Worm (Caenorhabditis elegans) whole organism, L2 larva: ENCODE results near the gene aakb-2.

ENCODE experiments used
- F13H6.1 ChIP-seq: sonication (generic microtip); optimal IDR thresholded peaks from 2 replicates; lab custom pipeline; 2016; ENCODE audit warnings: missing genetic modification characterization, missing compliant biosample characterization
- R02D3.7 ChIP-seq: fragments of 150-350 bp; optimal IDR thresholded peaks from 2 replicates; lab custom pipeline; 2014; ENCODE audit warnings: missing biosample characterization, missing genetic modification characterization
- Y55F3AM.14 ChIP-seq: fragments of 200-800 bp; sonication (Bioruptor generic); optimal IDR thresholded peaks from 2 replicates; lab custom pipeline; 2018; ENCODE audit warnings: mild to moderate bottlenecking, missing genetic modification characterization, missing compliant biosample characterization
- ZK546.5 ChIP-seq: sonication (generic microtip); optimal IDR thresholded peaks from 2 replicates; lab custom pipeline; 2017; ENCODE audit warnings: missing biosample characterization, missing genetic modification characterization
- ama-1 ChIP-seq: fragments of 150-350 bp; optimal IDR thresholded peaks from 2 replicates; lab custom pipeline; 2018; ENCODE audit warnings: inconsistent platforms
- blmp-1 ChIP-seq: sonication (generic microtip); optimal IDR thresholded peaks from 2 replicates; lab custom pipeline; 2017; ENCODE audit warnings: missing genetic modification characterization, mild to moderate bottlenecking, missing compliant biosample characterization, antibody characterized with exemption, moderate library complexity; ENCODE audit not compliant: insufficient read depth
- ceh-16 ChIP-seq: fragments of 150-350 bp; optimal IDR thresholded peaks from 2 replicates; lab custom pipeline; 2014; ENCODE audit warnings: missing biosample characterization, missing genetic modification characterization
- ceh-82 ChIP-seq: fragments of 150-350 bp; optimal IDR thresholded peaks from 2 replicates; lab custom pipeline; 2014; ENCODE audit warnings: missing biosample characterization, missing genetic modification characterization
- crh-2 ChIP-seq: sonication (generic microtip); optimal IDR thresholded peaks from 2 replicates; lab custom pipeline; 2017; ENCODE audit warnings: missing biosample characterization, missing genetic modification characterization
- dmd-4 ChIP-seq: sonication (generic microtip); optimal IDR thresholded peaks from 2 replicates; lab custom pipeline; 2017; ENCODE audit warnings: missing biosample characterization, missing genetic modification characterization
- egl-27 ChIP-seq: sonication (generic microtip); optimal IDR thresholded peaks from 3 replicates; lab custom pipeline; 2017; ENCODE audit warnings: missing biosample characterization, missing genetic modification reagents, missing genetic modification characterization
- elt-3 ChIP-seq: sonication (generic microtip); optimal IDR thresholded peaks from 2 replicates; lab custom pipeline; 2017; ENCODE audit warnings: missing biosample characterization, missing genetic modification characterization
- fos-1 ChIP-seq: fragments of 150-350 bp; optimal IDR thresholded peaks from 2 replicates; lab custom pipeline; 2014; ENCODE audit warnings: missing biosample characterization, missing genetic modification characterization
- lin-39 ChIP-seq: fragments of 150-350 bp; optimal IDR thresholded peaks from 2 replicates; lab custom pipeline; 2014; ENCODE audit warnings: missing biosample characterization, missing genetic modification reagents, missing genetic modification characterization
- lsy-2 ChIP-seq, 2 experiments: fragments of 150-350 bp in 1 of 2; sonication (generic microtip) in 1 of 2; optimal IDR thresholded peaks; 2 replicates each; lab custom pipeline; 2014 to 2017; ENCODE audit warnings: missing biosample characterization in 2 of 2, missing genetic modification characterization in 2 of 2
- mbf-1 ChIP-seq: sonication (generic microtip); optimal IDR thresholded peaks from 2 replicates; lab custom pipeline; 2017; ENCODE audit warnings: missing biosample characterization, missing genetic modification characterization
- mdl-1 ChIP-seq, 2 experiments: fragments of 150-350 bp in 1 of 2; sonication (generic microtip) in 1 of 2; optimal IDR thresholded peaks; 2 replicates each; lab custom pipeline; 2017; ENCODE audit warnings: missing biosample characterization in 2 of 2, missing genetic modification characterization in 2 of 2
- nhr-10 ChIP-seq: sonication (generic microtip); optimal IDR thresholded peaks from 2 replicates; lab custom pipeline; 2017; ENCODE audit warnings: missing biosample characterization, missing genetic modification characterization
- nhr-12 ChIP-seq: fragments of 150-350 bp; optimal IDR thresholded peaks from 2 replicates; lab custom pipeline; 2014; ENCODE audit warnings: missing biosample characterization, missing genetic modification characterization
- nhr-129 ChIP-seq: fragments of 150-350 bp; optimal IDR thresholded peaks from 2 replicates; lab custom pipeline; 2014; ENCODE audit warnings: missing biosample characterization, missing genetic modification characterization
- nhr-21 ChIP-seq: fragments of 150-350 bp; optimal IDR thresholded peaks from 2 replicates; lab custom pipeline; 2014; ENCODE audit warnings: missing biosample characterization, missing genetic modification characterization
- nhr-23 ChIP-seq: fragments of 150-350 bp; optimal IDR thresholded peaks from 2 replicates; lab custom pipeline; 2014; ENCODE audit warnings: missing biosample characterization, missing genetic modification reagents, missing genetic modification characterization
- nhr-237 ChIP-seq: fragments of 150-350 bp; optimal IDR thresholded peaks from 2 replicates; lab custom pipeline; 2014; ENCODE audit warnings: missing biosample characterization, missing genetic modification characterization
- nhr-25 ChIP-seq: fragments of 150-350 bp; sonication (generic microtip); optimal IDR thresholded peaks from 3 replicates; lab custom pipeline; 2014; ENCODE audit warnings: missing biosample characterization, missing genetic modification characterization
- nhr-77 ChIP-seq: fragments of 150-350 bp; optimal IDR thresholded peaks from 2 replicates; lab custom pipeline; 2014; ENCODE audit warnings: missing biosample characterization, missing genetic modification characterization
- sem-4 ChIP-seq: fragments of 150-350 bp; optimal IDR thresholded peaks from 2 replicates; lab custom pipeline; 2014; ENCODE audit warnings: missing biosample characterization, missing genetic modification reagents, missing genetic modification characterization
- sma-3 ChIP-seq: sonication (generic microtip); optimal IDR thresholded peaks from 2 replicates; lab custom pipeline; 2016; ENCODE audit warnings: missing genetic modification reagents, missing genetic modification characterization, missing compliant biosample characterization
- sma-9 ChIP-seq, 2 experiments: fragments of 150-350 bp in 1 of 2; sonication (generic microtip) in 1 of 2; optimal IDR thresholded peaks; 2 replicates each; lab custom pipeline; 2014 to 2016; ENCODE audit warnings: missing genetic modification characterization in 2 of 2, mild to moderate bottlenecking in 1 of 2, missing biosample characterization in 1 of 2, missing compliant biosample characterization in 1 of 2, missing genetic modification reagents in 1 of 2, moderate library complexity in 1 of 2
- snpc-4 ChIP-seq: fragments of 150-350 bp; optimal IDR thresholded peaks from 2 replicates; lab custom pipeline; 2014; ENCODE audit warnings: missing biosample characterization, missing genetic modification characterization
- unc-39 ChIP-seq: fragments of 150-350 bp; optimal IDR thresholded peaks from 2 replicates; lab custom pipeline; 2014; ENCODE audit warnings: missing biosample characterization, missing genetic modification characterization
- unc-55 ChIP-seq: fragments of 150-350 bp; sonication (generic microtip); optimal IDR thresholded peaks from 3 replicates; lab custom pipeline; 2014; ENCODE audit warnings: missing biosample characterization, missing genetic modification reagents, missing genetic modification characterization
- unc-62 ChIP-seq: fragments of 150-350 bp; optimal IDR thresholded peaks from 2 replicates; lab custom pipeline; 2014; ENCODE audit warnings: missing biosample characterization, missing genetic modification reagents, missing genetic modification characterization
- ztf-1 ChIP-seq: fragments of 200-800 bp; sonication (Bioruptor generic); conservative IDR thresholded peaks from 2 replicates; pipeline ENCODE4 v1.3.6; 2022; ENCODE audit warnings: missing genetic modification characterization, missing compliant biosample characterization
- ztf-11 ChIP-seq: sonication (generic microtip); optimal IDR thresholded peaks from 2 replicates; lab custom pipeline; 2017; ENCODE audit warnings: missing biosample characterization, missing genetic modification characterization
- ztf-4 ChIP-seq: fragments of 150-350 bp; optimal IDR thresholded peaks from 2 replicates; lab custom pipeline; 2014; ENCODE audit warnings: missing biosample characterization, missing genetic modification characterization

The aakb-2 gene

ce11 chrIII:11230581-11230980 is 6.4 kb upstream of the aakb-2 start:
- TF ChIP-seq unc-55 (GFP tag; lab: Kevin White, UChicago) (no peak), snpc-4 (tag; lab: Kevin White, UChicago) (no peak), ztf-11 (tag; lab: Kevin White, UChicago) (no peak), ceh-16 (tag; lab: Kevin White, UChicago) (no peak), ztf-4 (tag; lab: Kevin White, UChicago) (no peak), lin-39 (tag; lab: Kevin White, UChicago) (no peak), nhr-25 (tag; lab: Kevin White, UChicago) (no peak), elt-3 (tag; lab: Kevin White, UChicago) (no peak), R02D3.7 (tag; lab: Kevin White, UChicago) (no peak), crh-2 (tag; lab: Kevin White, UChicago) (no peak), nhr-12 (tag; lab: Kevin White, UChicago) (no peak), sma-9 (GFP tag; optimal IDR thresholded peaks at IDR 0.05; lab: Kevin White, UChicago) (no peak), sma-9 (tag; optimal IDR thresholded peaks at IDR 0.05; lab: Kevin White, UChicago) (no peak), nhr-23 (tag; lab: Kevin White, UChicago) (no peak), egl-27 (tag; lab: Kevin White, UChicago) (no peak), unc-39 (tag; lab: Kevin White, UChicago) (no peak)

ce11 chrIII:11231408-11231807 is 5.5 kb upstream of the aakb-2 start:
- TF ChIP-seq lin-39 (tag; lab: Kevin White, UChicago) = no peak
- no peak for TF ChIP-seq ceh-16 (tag; lab: Kevin White, UChicago)
- no peak for TF ChIP-seq nhr-12 (tag; lab: Kevin White, UChicago)
- TF ChIP-seq, all 48 proteins: peak for 0

- no peak for TF ChIP-seq ztf-1 (GFP tag; lab: Robert Waterston, UW)
- no peak for TF ChIP-seq mbf-1 (tag; lab: Kevin White, UChicago)
- no peak for TF ChIP-seq nhr-77 (tag; lab: Kevin White, UChicago)
- TF ChIP-seq nhr-129 = no peak
- no peak for TF ChIP-seq nhr-21 (tag; lab: Kevin White, UChicago)
- TF ChIP-seq ztf-11 (tag; lab: Kevin White, UChicago) = no peak
- no peak for TF ChIP-seq ama-1
- TF ChIP-seq sem-4 (tag; lab: Kevin White, UChicago) = no peak
- TF ChIP-seq nhr-10 (tag; lab: Kevin White, UChicago) = no peak
- TF ChIP-seq snpc-4 (tag; lab: Kevin White, UChicago) = no peak
- TF ChIP-seq egl-27 (tag; lab: Kevin White, UChicago) = no peak
These were observed 5.0 kb upstream of the aakb-2 start, which contains the start of gene elo-8 for ce11 chrIII:11231969-11232368. elo-8 (minus strand) TSS chrIII:11232069.

- no peak for TF ChIP-seq mdl-1 (tag; optimal IDR thresholded peaks at IDR 0.05; lab: Kevin White, UChicago)
- no peak for TF ChIP-seq fos-1 (tag; lab: Kevin White, UChicago)
- TF ChIP-seq blmp-1 = no peak
- TF ChIP-seq nhr-21 (tag; lab: Kevin White, UChicago) = no peak
- no peak for TF ChIP-seq nhr-25 (tag; lab: Kevin White, UChicago)
- no peak for TF ChIP-seq egl-27 (tag; lab: Kevin White, UChicago)
- no peak for TF ChIP-seq nhr-23 (tag; lab: Kevin White, UChicago)
- no peak for TF ChIP-seq ztf-11 (tag; lab: Kevin White, UChicago)
- no peak for TF ChIP-seq dmd-4 (tag; lab: Kevin White, UChicago)
- TF ChIP-seq F13H6.1 (tag; lab: Kevin White, UChicago) = no peak
- TF ChIP-seq unc-62 (GFP tag; lab: Kevin White, UChicago) = no peak
- no peak for TF ChIP-seq Y55F3AM.14 (GFP tag; lab: Kevin White, UChicago)
- no peak for TF ChIP-seq mbf-1 (tag; lab: Kevin White, UChicago)
- no peak for TF ChIP-seq nhr-129
- no peak for TF ChIP-seq ceh-82 (tag; lab: Kevin White, UChicago)
- TF ChIP-seq lsy-2 (tag; optimal IDR thresholded peaks at IDR 0.05; lab: Kevin White, UChicago) = no peak
- no peak for TF ChIP-seq sma-3 (GFP tag; lab: Kevin White, UChicago)
- TF ChIP-seq nhr-237 = no peak
- TF ChIP-seq ZK546.5 (tag; lab: Kevin White, UChicago) = no peak
- TF ChIP-seq elt-3 (tag; lab: Kevin White, UChicago) = no peak
These were observed 2.2 kb upstream of the aakb-2 start, which contains the start of gene Y47D3A.34 for ce11 chrIII:11234742-11235141. Y47D3A.34 (minus strand) TSS chrIII:11234861.
